Fruit fly (Drosophila melanogaster) whole organism, embryonic: ENCODE data around the gene Ir7g.

ENCODE experiments used
- Atf6 ChIP-seq: fragments of 200-800 bp; sonication (Bioruptor generic); IDR thresholded peaks from 2 replicates; pipeline ENCODE4 v1.3.6; 2022; ENCODE audit warnings: missing biosample characterization, missing genetic modification characterization
- Bgb ChIP-seq: fragments of 200-800 bp; sonication (Bioruptor generic); IDR thresholded peaks from 2 replicates; pipeline ENCODE4 v1.3.6; 2022; ENCODE audit warnings: missing biosample characterization, missing genetic modification characterization; ENCODE audit not compliant: partially characterized antibody
- CG10209 ChIP-seq: fragments of 200-800 bp; sonication (Bioruptor generic); optimal IDR thresholded peaks from 3 replicates; lab custom pipeline; 2017; ENCODE audit warnings: missing biosample characterization, mild to moderate bottlenecking, missing genetic modification characterization, missing genetic modification reagents
- CG11696 ChIP-seq: fragments of 200-800 bp; sonication (Bioruptor generic); IDR thresholded peaks from 2 replicates; pipeline ENCODE4 v1.3.6; 2022; ENCODE audit warnings: missing biosample characterization, missing genetic modification characterization
- CG12659 ChIP-seq: fragments of 200-800 bp; sonication (Bioruptor generic); optimal IDR thresholded peaks from 3 replicates; lab custom pipeline; 2017; ENCODE audit warnings: mild to moderate bottlenecking, missing biosample characterization, missing genetic modification reagents, missing genetic modification characterization
- CG13287 ChIP-seq: fragments of 200-800 bp; sonication (Bioruptor generic); IDR thresholded peaks from 2 replicates; pipeline ENCODE4 v1.3.6; 2022; ENCODE audit warnings: missing biosample characterization, missing genetic modification characterization; ENCODE audit not compliant: partially characterized antibody
- CG13624 ChIP-seq: fragments of 200-800 bp; sonication (Bioruptor generic); optimal IDR thresholded peaks from 2 replicates; lab custom pipeline; 2016; ENCODE audit warnings: missing biosample characterization, missing genetic modification characterization
- CG1602 ChIP-seq: fragments of 200-800 bp; sonication (Bioruptor generic); optimal IDR thresholded peaks from 3 replicates; lab custom pipeline; 2016; ENCODE audit warnings: missing biosample characterization, missing genetic modification characterization
- CG16813 ChIP-seq: fragments of 200-800 bp; sonication (Bioruptor generic); IDR thresholded peaks from 3 replicates; pipeline ENCODE4 v1.3.6; 2022; ENCODE audit warnings: missing biosample characterization, missing genetic modification characterization; ENCODE audit not compliant: partially characterized antibody
- CG16863 ChIP-seq: fragments of 200-800 bp; sonication (Bioruptor generic); optimal IDR thresholded peaks from 3 replicates; lab custom pipeline; 2016; ENCODE audit warnings: missing biosample characterization, missing genetic modification characterization
- CG18619 ChIP-seq: fragments of 200-800 bp; sonication (Bioruptor generic); optimal IDR thresholded peaks from 3 replicates; lab custom pipeline; 2017; ENCODE audit warnings: missing biosample characterization, mild to moderate bottlenecking, missing genetic modification characterization
- CG2120 ChIP-seq: fragments of 200-800 bp; sonication (Bioruptor generic); optimal IDR thresholded peaks from 3 replicates; lab custom pipeline; 2016; ENCODE audit warnings: missing biosample characterization, missing genetic modification characterization
- CG3407 ChIP-seq: fragments of 200-800 bp; sonication (Bioruptor generic); optimal IDR thresholded peaks from 2 replicates; lab custom pipeline; 2018; ENCODE audit warnings: missing biosample characterization, mild to moderate bottlenecking, missing genetic modification characterization
- CG6791 ChIP-seq: fragments of 200-800 bp; sonication (Bioruptor generic); IDR thresholded peaks from 3 replicates; pipeline ENCODE4 v1.3.6; 2022; ENCODE audit warnings: missing biosample characterization, missing genetic modification characterization; ENCODE audit not compliant: partially characterized antibody
- CG7987 ChIP-seq: fragments of 200-800 bp; sonication (Bioruptor generic); optimal IDR thresholded peaks from 2 replicates; lab custom pipeline; 2018; ENCODE audit warnings: missing biosample characterization, mild to moderate bottlenecking, missing genetic modification characterization, moderate library complexity
- Dbx ChIP-seq: fragments of 200-800 bp; sonication (Bioruptor generic); IDR thresholded peaks from 3 replicates; pipeline ENCODE4 v1.3.6; 2022; ENCODE audit warnings: missing biosample characterization, missing genetic modification characterization
- Dll ChIP-seq: fragments of 200-800 bp; sonication (Bioruptor generic); IDR thresholded peaks from 4 replicates; pipeline ENCODE4 v1.3.6; 2022; ENCODE audit warnings: missing biosample characterization, missing genetic modification characterization; ENCODE audit not compliant: partially characterized antibody
- Doc3 ChIP-seq: fragments of 200-800 bp; sonication (Bioruptor generic); IDR thresholded peaks from 3 replicates; pipeline ENCODE4 v1.3.6; 2022; ENCODE audit warnings: missing biosample characterization, missing genetic modification characterization; ENCODE audit not compliant: partially characterized antibody
- Ets97D ChIP-seq: fragments of 200-800 bp; sonication (Bioruptor generic); optimal IDR thresholded peaks from 3 replicates; lab custom pipeline; 2016; ENCODE audit warnings: missing biosample characterization, missing genetic modification characterization
- Hey ChIP-seq: fragments of 200-800 bp; sonication (Bioruptor generic); optimal IDR thresholded peaks from 3 replicates; lab custom pipeline; 2018; ENCODE audit warnings: missing biosample characterization, mild to moderate bottlenecking, missing genetic modification characterization
- HmgD ChIP-seq: fragments of 200-800 bp; sonication (Bioruptor generic); optimal IDR thresholded peaks from 3 replicates; lab custom pipeline; 2016; ENCODE audit warnings: missing biosample characterization, missing genetic modification characterization
- HmgZ ChIP-seq: fragments of 200-800 bp; sonication (Bioruptor generic); optimal IDR thresholded peaks from 2 replicates; lab custom pipeline; 2018; ENCODE audit warnings: missing biosample characterization, mild to moderate bottlenecking, missing genetic modification characterization
- Lim3 ChIP-seq: fragments of 200-800 bp; sonication (Bioruptor generic); IDR thresholded peaks from 2 replicates; pipeline ENCODE4 v1.3.6; 2022; ENCODE audit warnings: missing biosample characterization, missing genetic modification characterization
- Med ChIP-seq: fragments of 200-800 bp; sonication (Bioruptor generic); peaks from one replicate; lab custom pipeline; 2016; ENCODE audit warnings: missing biosample characterization, missing genetic modification characterization, mild to moderate bottlenecking, inconsistent platforms, moderate library complexity
- Pdp1 ChIP-seq, 2 experiments: fragments of 200-800 bp; sonication (Bioruptor generic); optimal IDR thresholded peaks; 3 replicates each; lab custom pipeline; 2016; ENCODE audit warnings: missing biosample characterization in 2 of 2, missing genetic modification characterization in 2 of 2, mild to moderate bottlenecking in 1 of 2, moderate library complexity in 1 of 2
- Ravus ChIP-seq: fragments of 200-800 bp; sonication (Bioruptor generic); IDR thresholded peaks from 2 replicates; pipeline ENCODE4 v1.3.6; 2022; ENCODE audit warnings: missing biosample characterization, missing genetic modification characterization
- YL-1 ChIP-seq: fragments of 200-800 bp; sonication (Bioruptor generic); optimal IDR thresholded peaks from 3 replicates; lab custom pipeline; 2017; ENCODE audit warnings: missing biosample characterization, mild to moderate bottlenecking, missing genetic modification characterization
- bbx ChIP-seq: fragments of 200-800 bp; sonication (Bioruptor generic); IDR thresholded peaks from 2 replicates; pipeline ENCODE4 v1.3.6; 2022; ENCODE audit warnings: missing biosample characterization, missing genetic modification characterization; ENCODE audit not compliant: partially characterized antibody
- bowl ChIP-seq: fragments of 200-800 bp; sonication (Bioruptor generic); IDR thresholded peaks from 2 replicates; pipeline ENCODE4 v1.3.6; 2022; ENCODE audit warnings: missing biosample characterization, missing genetic modification characterization
- cg ChIP-seq: fragments of 200-800 bp; sonication (Bioruptor generic); optimal IDR thresholded peaks from 3 replicates; lab custom pipeline; 2019; ENCODE audit warnings: missing biosample characterization, mild to moderate bottlenecking, missing genetic modification characterization, moderate library complexity
- ci ChIP-seq: fragments of 200-800 bp; sonication (Bioruptor generic); IDR thresholded peaks from 3 replicates; pipeline ENCODE4 v1.3.6; 2022; ENCODE audit warnings: missing biosample characterization, missing genetic modification characterization
- emc ChIP-seq: fragments of 200-800 bp; sonication (Bioruptor generic); optimal IDR thresholded peaks from 2 replicates; lab custom pipeline; 2016; ENCODE audit warnings: missing biosample characterization, missing genetic modification characterization
- ewg ChIP-seq: fragments of 200-800 bp; sonication (Bioruptor generic); optimal IDR thresholded peaks from 3 replicates; lab custom pipeline; 2017; ENCODE audit warnings: mild to moderate bottlenecking, missing biosample characterization, missing genetic modification reagents, missing genetic modification characterization
- grn ChIP-seq: fragments of 200-800 bp; sonication (Bioruptor generic); optimal IDR thresholded peaks from 3 replicates; lab custom pipeline; 2017; ENCODE audit warnings: missing biosample characterization, missing genetic modification characterization
- gsb ChIP-seq: fragments of 200-800 bp; sonication (Bioruptor generic); IDR thresholded peaks from 2 replicates; pipeline ENCODE4 v1.3.6; 2022; ENCODE audit warnings: missing biosample characterization, missing genetic modification characterization
- hbn ChIP-seq: fragments of 200-800 bp; sonication (Bioruptor generic); IDR thresholded peaks from 2 replicates; pipeline ENCODE4 v1.3.6; 2022; ENCODE audit warnings: missing biosample characterization, missing genetic modification characterization; ENCODE audit not compliant: partially characterized antibody
- inv ChIP-seq: fragments of 200-800 bp; sonication (Bioruptor generic); IDR thresholded peaks from 2 replicates; pipeline ENCODE4 v1.3.6; 2022; ENCODE audit warnings: missing biosample characterization, missing genetic modification characterization; ENCODE audit not compliant: partially characterized antibody
- nerfin-2 ChIP-seq: fragments of 200-800 bp; sonication (Bioruptor generic); IDR thresholded peaks from 2 replicates; pipeline ENCODE4 v1.3.6; 2022; ENCODE audit warnings: missing biosample characterization, missing genetic modification characterization; ENCODE audit not compliant: partially characterized antibody
- pfk ChIP-seq: fragments of 200-800 bp; sonication (Bioruptor generic); optimal IDR thresholded peaks from 2 replicates; lab custom pipeline; 2018; ENCODE audit warnings: missing biosample characterization, mild to moderate bottlenecking, missing genetic modification characterization, moderate library complexity
- pzg ChIP-seq: fragments of 200-800 bp; sonication (Bioruptor generic); optimal IDR thresholded peaks from 3 replicates; lab custom pipeline; 2018; ENCODE audit warnings: missing biosample characterization, mild to moderate bottlenecking, missing genetic modification characterization, moderate library complexity
- row ChIP-seq: fragments of 200-800 bp; sonication (Bioruptor generic); IDR thresholded peaks from 3 replicates; pipeline ENCODE4 v1.3.6; 2022; ENCODE audit warnings: missing biosample characterization, missing genetic modification characterization
- sc ChIP-seq, 3 experiments: fragments of >200 bp in 2 of 3; fragments of 200-800 bp in 1 of 3; sonication (Bioruptor generic) in 1 of 3; optimal IDR thresholded peaks; 2 replicates in 2 of 3; 3 replicates in 1 of 3; lab custom pipeline; 2017; ENCODE audit warnings: mild to moderate bottlenecking in 1 of 3, missing biosample characterization in 1 of 3, missing genetic modification characterization in 1 of 3, missing genetic modification reagents in 1 of 3
- schlank ChIP-seq: fragments of 200-800 bp; sonication (Bioruptor generic); optimal IDR thresholded peaks from 2 replicates; lab custom pipeline; 2018; ENCODE audit warnings: missing biosample characterization, mild to moderate bottlenecking, missing genetic modification characterization
- sens-2 ChIP-seq: fragments of 200-800 bp; sonication (Bioruptor generic); IDR thresholded peaks from 2 replicates; pipeline ENCODE4 v1.3.6; 2022; ENCODE audit warnings: missing biosample characterization, missing genetic modification characterization
- unc-4 ChIP-seq: fragments of 200-800 bp; sonication (Bioruptor generic); IDR thresholded peaks from 2 replicates; pipeline ENCODE4 v1.3.6; 2022; ENCODE audit warnings: missing biosample characterization, missing genetic modification characterization; ENCODE audit not compliant: partially characterized antibody
- unpg ChIP-seq: fragments of 200-800 bp; sonication (Bioruptor generic); optimal IDR thresholded peaks from 3 replicates; lab custom pipeline; 2018; ENCODE audit warnings: missing biosample characterization, mild to moderate bottlenecking, missing genetic modification characterization, moderate library complexity
- vnd ChIP-seq: fragments of 200-800 bp; sonication (Bioruptor generic); IDR thresholded peaks from 3 replicates; pipeline ENCODE4 v1.3.6; 2022; ENCODE audit warnings: missing biosample characterization, missing genetic modification characterization; ENCODE audit not compliant: partially characterized antibody

Gene Ir7g

DNA sequence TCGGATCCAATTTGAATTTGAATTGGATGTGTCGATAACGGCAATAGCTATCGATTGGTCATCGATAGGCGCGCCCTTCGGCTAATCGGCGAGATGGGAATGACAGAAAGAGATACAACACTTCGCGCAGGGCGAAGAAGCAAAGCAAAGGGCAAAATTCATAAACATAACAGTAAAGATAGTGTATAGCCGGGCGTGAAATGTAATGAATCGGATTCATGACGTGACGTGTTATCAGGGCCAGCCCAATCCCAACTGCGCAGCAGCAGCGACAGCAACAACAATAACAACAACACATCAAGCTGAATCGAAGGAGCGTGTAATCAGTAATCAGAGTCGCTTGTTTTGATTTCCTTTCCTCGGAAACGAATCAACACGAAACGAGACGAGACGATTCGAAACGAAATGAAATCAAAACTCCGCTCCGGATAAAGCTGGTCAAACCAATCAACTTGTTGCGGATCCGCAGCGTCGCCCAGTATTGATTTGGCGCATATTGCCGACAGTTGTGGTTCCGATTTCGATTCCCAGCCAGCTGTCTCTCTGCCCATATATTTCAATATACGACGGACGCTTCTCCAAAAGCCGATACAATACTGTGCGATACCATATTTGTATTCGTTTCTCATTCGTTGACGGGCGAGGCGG, 27.6 kb downstream of the Ir7g start, which contains the start of gene snz (continued):
- TF ChIP-seq grn (GFP tag; lab: Kevin White, UChicago) (peak; percentile 69), CG6791 (peak; percentile 81), Doc3 (peak; percentile 57; the same call in 1 of the 3 replicates), ewg (GFP tag; lab: Kevin White, UChicago) (peak; percentile 86), CG12659 (GFP tag; lab: Kevin White, UChicago) (peak; percentile 31), HmgD (GFP tag; lab: Kevin White, UChicago) (no peak), HmgZ (tag; lab: Kevin White, UChicago) (peak; percentile 54), CG16813 (GFP tag; lab: Robert Waterston, UW) (peak; percentile 71), CG10209 (no peak), CG1602 (GFP tag; lab: Kevin White, UChicago) (no peak), vnd (GFP tag; lab: Robert Waterston, UW) (peak; percentile 66; the same call in 2 of the 3 replicates), CG7987 (GFP tag; lab: Kevin White, UChicago) (peak; percentile 23), CG3407 (GFP tag; lab: Kevin White, UChicago) (no peak), pzg (GFP tag; lab: Kevin White, UChicago) (peak; percentile 57), Lim3 (GFP tag; lab: Robert Waterston, UW) (no peak), cg (GFP tag; lab: Kevin White, UChicago) (peak; percentile 8), Dll (GFP tag; lab: Robert Waterston, UW) (peak; percentile 77), schlank (tag; lab: Kevin White, UChicago) (no peak), Bgb (GFP tag; lab: Robert Waterston, UW) (peak; percentile 82), Dbx (GFP tag; lab: Robert Waterston, UW) (0 out of 3 replicates have a peak, but pooled peaks have one; percentile 5), CG16863 (GFP tag; lab: Kevin White, UChicago) (no peak), sens-2 (GFP tag; lab: Robert Waterston, UW) (no peak), inv (GFP tag; lab: Robert Waterston, UW) (peak; percentile 48; the same call in 1 of the 2 replicates), Med (peak; percentile 71), unpg (GFP tag; lab: Kevin White, UChicago) (no peak), ci (GFP tag; lab: Robert Waterston, UW) (0 out of 3 replicates have a peak, but pooled peaks have one; percentile 26), CG11696 (GFP tag; lab: Robert Waterston, UW) (no peak), row (GFP tag; lab: Robert Waterston, UW) (peak; percentile 55), bowl (GFP tag; lab: Robert Waterston, UW) (no peak), YL-1 (GFP tag; lab: Kevin White, UChicago) (peak; percentile 6), CG13624 (peak; percentile 47), CG18619 (GFP tag; lab: Kevin White, UChicago) (no peak), unc-4 (GFP tag; lab: Robert Waterston, UW) (peak; percentile 74), CG13287 (peak; percentile 83), gsb (GFP tag; lab: Robert Waterston, UW) (no peak), sc (optimal IDR thresholded peaks at IDR 0.05; lab: Kevin White, UChicago) (no peak), sc (GFP tag; optimal IDR thresholded peaks at IDR 0.05; lab: Kevin White, UChicago) (no peak), Atf6 (GFP tag; lab: Robert Waterston, UW) (no peak), bbx (peak; percentile 86), nerfin-2 (GFP tag; lab: Robert Waterston, UW) (peak; percentile 65), pfk (GFP tag; lab: Kevin White, UChicago) (peak; percentile 67), emc (GFP tag; lab: Kevin White, UChicago) (no peak), hbn (peak; percentile 75), Ets97D (GFP tag; lab: Kevin White, UChicago) (peak; percentile 38), CG2120 (GFP tag; lab: Kevin White, UChicago) (peak; percentile 25), Pdp1 (GFP tag; optimal IDR thresholded peaks at IDR 0.05; lab: Kevin White, UChicago) (peak in 1 of 2 experiments; percentile 52), Ravus (GFP tag; lab: Robert Waterston, UW) (no peak), Hey (tag; lab: Kevin White, UChicago) (no peak)
